Worm (Caenorhabditis elegans) whole organism, L4/young adult: Measurements from ENCODE around the gene clec-230.
"Not testable (repeated sequence)": the region's sequence is repeated elsewhere in the genome, so short reads cannot be mapped to it uniquely, and the experiment has no call there.

Experiments used
- W03F9.2 ChIP-seq: fragments of 150-350 bp; optimal IDR thresholded peaks from 2 replicates; lab custom pipeline; 2014; ENCODE audit warnings: missing biosample characterization, missing genetic modification characterization
- dao-5 ChIP-seq: sonication (generic microtip); optimal IDR thresholded peaks from 2 replicates; lab custom pipeline; 2016; ENCODE audit warnings: missing genotype, missing genetic modification characterization, moderate library complexity, missing compliant biosample characterization
- him-1 ChIP-seq: sonication (generic microtip); optimal IDR thresholded peaks from 2 replicates; lab custom pipeline; 2016; ENCODE audit warnings: missing genotype, missing genetic modification reagents, missing genetic modification characterization, missing compliant biosample characterization

Gene clec-230

DNA sequence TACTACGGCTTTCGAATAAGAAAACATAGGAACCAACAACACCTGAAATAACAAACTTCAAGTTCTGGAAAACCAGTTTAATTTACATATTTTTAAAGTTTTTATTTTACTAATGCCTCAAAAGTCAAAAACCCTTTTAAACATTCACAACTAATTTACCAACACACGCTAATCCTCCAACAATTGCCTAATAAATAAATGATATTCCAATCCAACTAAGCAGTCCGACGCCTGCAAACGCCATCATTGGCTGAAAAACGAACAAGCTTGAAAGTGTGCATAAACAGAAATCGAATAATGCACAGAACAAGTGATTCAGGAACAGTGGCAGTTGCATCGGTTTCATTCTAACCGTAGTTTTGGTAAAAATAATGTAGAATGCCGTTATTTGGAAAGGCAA, 18.8 kb upstream of the clec-230 start:
- TF ChIP-seq him-1 (tag; lab: Kevin White, UChicago): no peak
- TF ChIP-seq W03F9.2 (tag; lab: Kevin White, UChicago): no peak
- no peak for TF ChIP-seq dao-5 (tag; lab: Kevin White, UChicago)

DNA sequence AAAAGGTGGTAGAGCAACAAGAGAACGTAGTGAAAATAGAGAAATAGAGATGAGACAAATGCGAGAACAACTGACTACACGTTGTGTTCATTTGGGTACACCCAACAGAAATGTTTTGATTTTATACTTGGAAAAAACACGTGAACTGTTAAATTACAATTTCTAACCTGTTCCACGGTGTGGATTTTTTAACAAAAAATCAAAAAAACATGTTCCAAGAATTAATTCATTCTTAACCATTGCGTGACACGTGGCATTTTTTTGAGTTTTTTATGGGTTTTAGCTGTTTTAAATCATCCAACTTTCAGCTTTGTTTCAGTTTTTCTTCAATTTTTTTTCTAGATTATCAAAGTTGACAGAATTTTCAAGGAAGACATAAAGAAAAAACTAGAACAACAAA, 12.5 kb upstream of the clec-230 start, which contains the start of gene ech-1.1:
Gene ech-1.1 (minus strand): TSS at position 101 of the 400 bp plus-strand sequence.
- TF ChIP-seq W03F9.2, dao-5, him-1 (tag; lab: Kevin White, UChicago): not testable (repeated sequence)

DNA sequence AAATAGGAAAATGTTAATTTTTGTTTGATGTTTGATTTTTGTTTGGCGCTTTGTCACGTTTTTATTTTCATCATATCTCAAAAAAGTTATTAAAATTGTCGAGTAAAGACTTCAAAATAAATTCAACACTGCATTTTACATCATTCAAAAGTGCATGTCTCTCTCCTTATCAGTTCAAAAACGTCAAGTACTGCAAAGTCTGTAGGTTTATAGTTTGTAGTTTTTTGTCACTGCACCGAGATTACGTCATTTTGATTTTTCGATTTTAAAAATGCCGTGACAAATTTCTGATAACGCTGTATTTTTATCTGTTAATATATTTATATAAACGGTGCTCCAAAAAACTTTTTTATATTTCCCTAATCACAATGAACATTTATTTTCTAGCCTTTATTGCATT, 5.7 kb upstream of the clec-230 start, which contains the start of gene C29F3.7:
Gene C29F3.7 (plus strand): TSS at position 254 of the 400 bp plus-strand sequence.
- TF ChIP-seq dao-5 (tag; lab: Kevin White, UChicago) (no peak), him-1 (tag; lab: Kevin White, UChicago) (no peak), W03F9.2 (tag; lab: Kevin White, UChicago) (no peak)

DNA sequence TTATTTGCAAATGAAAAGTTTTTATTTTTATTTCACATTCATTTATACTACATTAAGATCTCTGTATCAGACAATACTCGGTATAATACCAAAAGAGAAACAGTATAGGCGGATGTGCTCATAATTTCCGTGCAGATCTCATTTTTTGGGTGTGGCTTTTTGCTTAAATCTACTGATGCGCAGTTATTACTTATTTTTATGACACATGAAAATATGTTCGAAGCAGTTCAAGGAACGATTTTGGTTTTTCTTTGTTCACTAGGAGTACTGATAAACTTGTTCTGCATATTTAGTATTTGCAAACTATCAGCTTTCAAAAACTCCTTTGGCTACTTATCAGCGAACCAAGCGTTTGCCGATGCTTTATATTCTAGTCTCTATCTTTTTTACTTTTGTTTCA, 3.4 kb upstream of the clec-230 start, which contains the start of gene srx-58:
Gene srx-58 (plus strand): TSS at position 301 of the 400 bp plus-strand sequence.
- no peak for TF ChIP-seq dao-5 (tag; lab: Kevin White, UChicago)
- TF ChIP-seq W03F9.2 (tag; lab: Kevin White, UChicago): no peak
- no peak for TF ChIP-seq him-1 (tag; lab: Kevin White, UChicago)

DNA sequence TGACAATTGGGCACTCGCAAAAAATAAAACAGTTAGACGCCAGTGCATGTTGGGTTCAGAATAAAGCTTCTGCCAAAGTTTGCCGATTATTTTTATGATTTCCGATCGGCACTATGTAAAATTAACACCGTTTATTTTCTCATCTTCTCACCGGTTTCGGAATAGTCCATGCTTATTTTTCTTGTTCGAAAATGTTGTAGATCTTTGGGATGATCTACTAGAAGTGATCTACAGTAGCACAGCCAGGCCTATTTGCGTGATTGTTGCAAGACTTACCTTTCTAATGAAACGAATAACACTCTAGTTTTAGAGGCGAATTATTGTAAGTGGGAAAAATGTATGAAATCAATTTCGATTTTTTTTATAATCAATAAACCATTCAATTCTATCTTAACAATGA, 1.7 kb upstream of the clec-230 start, which contains the start of gene clec-231:
Gene clec-231 (minus strand): TSS at position 101 of the 400 bp plus-strand sequence.
- TF ChIP-seq W03F9.2 (tag; lab: Kevin White, UChicago): no peak
- no peak for TF ChIP-seq dao-5 (tag; lab: Kevin White, UChicago)
- no peak for TF ChIP-seq him-1 (tag; lab: Kevin White, UChicago)

DNA sequence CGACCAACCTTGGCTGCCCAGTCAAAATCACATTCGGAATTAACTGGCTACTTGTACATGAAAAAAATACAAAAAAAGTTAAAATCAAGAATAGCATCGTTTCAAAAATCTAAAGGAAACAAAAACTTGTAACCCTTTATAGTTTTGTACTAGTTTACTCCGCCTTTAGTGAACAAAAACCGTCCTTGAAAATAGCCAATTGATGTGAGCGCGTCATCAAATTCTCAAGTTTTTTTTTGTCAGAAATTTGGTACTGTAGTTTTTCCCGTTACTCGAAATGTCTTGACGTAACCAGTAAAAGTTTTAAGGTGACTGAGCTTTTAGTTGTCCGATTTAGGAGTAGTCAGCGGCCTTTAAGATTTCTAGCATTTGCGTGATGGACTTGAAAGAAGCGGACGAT, 1.7 kb downstream of the clec-230 start, which contains the start of gene C29F3.3:
Gene C29F3.3 (minus strand): TSS at position 101 of the 400 bp plus-strand sequence.
- no peak for TF ChIP-seq W03F9.2 (tag; lab: Kevin White, UChicago)
- no peak for TF ChIP-seq dao-5 (tag; lab: Kevin White, UChicago)
- TF ChIP-seq him-1 (tag; lab: Kevin White, UChicago): no peak

DNA sequence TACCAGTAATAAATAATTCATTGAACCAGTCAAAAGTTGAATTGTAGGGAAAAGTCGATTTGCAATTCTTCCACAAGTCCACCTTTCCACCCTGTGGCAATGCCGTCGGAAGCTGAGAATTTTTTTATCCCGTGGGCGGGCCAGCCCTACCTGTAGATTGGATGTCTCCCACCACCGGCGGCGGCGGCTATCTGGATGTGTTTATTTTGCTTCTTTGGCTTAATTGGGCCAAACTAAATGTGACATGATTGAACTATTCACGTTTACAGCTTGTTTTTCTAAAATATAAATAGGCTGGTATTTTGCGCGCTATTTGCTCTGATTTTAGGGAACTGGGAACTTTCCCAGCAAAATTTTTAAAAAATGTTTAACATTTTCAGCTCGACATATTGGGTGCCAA, 4.5 kb downstream of the clec-230 start, which contains the start of gene wrt-8:
Gene wrt-8 (minus strand): TSS at position 101 of the 400 bp plus-strand sequence.
- TF ChIP-seq him-1 (tag; lab: Kevin White, UChicago) (no peak), dao-5 (tag; lab: Kevin White, UChicago) (no peak), W03F9.2 (tag; lab: Kevin White, UChicago) (no peak)

DNA sequence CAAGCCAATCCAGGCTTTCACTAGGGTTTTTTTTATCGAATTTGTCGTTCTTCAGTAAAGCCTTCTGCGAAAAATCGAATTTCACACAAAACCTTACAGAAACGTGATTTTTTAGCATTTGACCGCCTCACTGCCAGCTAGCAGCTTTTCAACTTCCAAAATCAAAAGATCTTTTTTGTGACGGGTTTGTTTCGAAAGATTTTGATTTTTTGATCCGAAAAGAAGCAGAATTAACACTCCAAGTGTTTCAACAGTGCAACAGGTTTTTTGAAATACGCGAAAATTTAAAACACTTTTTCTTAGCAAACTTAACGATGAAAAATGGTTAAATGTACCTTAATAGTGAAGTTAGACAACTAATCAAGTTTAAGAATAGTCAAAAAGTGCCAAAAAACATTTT, 7.5 kb downstream of the clec-230 start, which contains the start of gene clec-229:
Gene clec-229 (minus strand): TSS at position 101 of the 400 bp plus-strand sequence.
- no peak for TF ChIP-seq dao-5 (tag; lab: Kevin White, UChicago)
- no peak for TF ChIP-seq him-1 (tag; lab: Kevin White, UChicago)
- no peak for TF ChIP-seq W03F9.2 (tag; lab: Kevin White, UChicago)

DNA sequence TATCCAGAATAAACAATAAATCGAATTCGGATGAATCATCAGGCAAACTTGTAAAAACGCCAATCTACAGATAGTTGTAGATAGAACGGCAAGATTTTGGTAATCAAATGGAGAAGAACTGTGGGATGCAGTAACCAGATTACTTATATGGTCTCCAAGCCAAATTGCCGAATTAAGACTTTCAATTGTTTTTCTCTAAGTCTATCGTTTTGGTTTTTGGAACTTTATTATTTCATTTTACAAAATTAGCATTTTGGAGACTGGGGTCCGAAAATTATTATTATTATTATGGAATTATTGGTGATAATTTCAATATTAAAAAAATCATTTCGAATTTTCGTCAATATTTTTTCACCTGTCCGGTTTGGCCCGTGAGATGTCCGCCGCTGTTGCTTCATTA, 9.6 kb downstream of the clec-230 start, which contains the start of gene clec-228:
Gene clec-228 (minus strand): TSS at position 101 of the 400 bp plus-strand sequence.
- no peak for TF ChIP-seq W03F9.2 (tag; lab: Kevin White, UChicago)
- no peak for TF ChIP-seq him-1 (tag; lab: Kevin White, UChicago)
- TF ChIP-seq dao-5 (tag; lab: Kevin White, UChicago): no peak

DNA sequence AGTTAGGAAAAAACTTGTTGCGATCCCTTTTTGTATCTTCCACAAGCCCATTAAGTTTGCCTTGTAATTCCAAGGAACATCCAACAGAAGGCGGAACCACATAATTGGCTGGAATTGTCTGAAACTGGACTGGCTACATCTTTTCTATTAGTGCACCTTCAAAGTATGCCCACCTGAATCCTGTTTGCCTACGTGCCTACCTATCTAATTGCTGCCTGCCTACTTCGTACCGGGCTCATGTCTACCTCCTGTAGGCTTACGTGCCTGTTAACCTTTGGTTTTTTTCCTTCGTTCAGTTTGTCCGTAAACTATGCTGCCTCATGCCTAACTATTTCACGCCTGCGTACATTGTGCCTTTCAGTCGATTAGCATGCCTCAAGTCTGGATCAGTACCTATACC, 11.5 kb downstream of the clec-230 start, which contains the start of gene wrt-7:
Gene wrt-7 (minus strand): TSS at position 101 of the 400 bp plus-strand sequence.
- no peak for TF ChIP-seq W03F9.2 (tag; lab: Kevin White, UChicago)
- no peak for TF ChIP-seq him-1 (tag; lab: Kevin White, UChicago)
- TF ChIP-seq dao-5 (tag; lab: Kevin White, UChicago): no peak

DNA sequence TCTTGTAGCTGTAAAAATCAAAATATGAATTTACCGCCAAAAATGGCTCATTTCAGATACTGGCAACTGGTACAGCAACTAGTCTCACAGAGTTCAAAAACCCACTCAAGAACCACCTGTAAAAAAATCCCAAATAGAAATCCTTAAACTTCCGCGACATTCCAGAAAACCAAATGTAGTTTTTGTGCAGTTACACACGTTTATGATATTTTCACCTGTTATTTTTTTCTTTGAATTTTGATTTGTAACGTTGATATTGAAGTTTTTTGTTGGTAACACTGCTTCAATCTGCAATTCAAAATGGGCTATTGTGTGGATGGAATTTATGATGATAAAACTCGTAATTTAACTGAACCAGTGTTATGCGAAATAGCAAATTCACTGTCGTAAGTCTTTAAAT, 16.1 kb downstream of the clec-230 start, which contains the start of gene srw-113:
Gene srw-113 (plus strand): TSS at position 301 of the 400 bp plus-strand sequence.
- TF ChIP-seq W03F9.2 (tag; lab: Kevin White, UChicago) (no peak), dao-5 (tag; lab: Kevin White, UChicago) (no peak), him-1 (tag; lab: Kevin White, UChicago) (no peak)

DNA sequence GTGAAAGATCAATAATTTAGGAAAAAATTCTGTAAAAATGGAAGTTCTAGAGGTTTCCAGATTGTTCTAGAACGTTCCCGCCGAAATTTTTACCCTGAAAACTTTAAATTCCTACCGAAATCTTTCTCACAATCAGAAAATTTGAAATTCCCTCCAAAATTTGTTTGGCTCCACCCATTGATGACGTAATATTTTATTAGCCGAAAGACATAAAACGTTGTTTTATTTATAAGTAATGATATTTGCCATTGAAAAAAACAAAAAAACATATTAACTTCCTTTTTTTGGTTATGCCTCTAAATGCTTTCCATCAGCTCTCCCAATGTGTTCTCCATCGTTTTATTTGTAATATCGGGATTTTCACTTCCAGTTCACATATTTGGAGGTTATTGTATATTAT, 18.6 kb downstream of the clec-230 start, which contains the start of gene srh-295:
Gene srh-295 (plus strand): TSS at position 301 of the 400 bp plus-strand sequence.
- TF ChIP-seq him-1 (tag; lab: Kevin White, UChicago) (no peak), dao-5 (tag; lab: Kevin White, UChicago) (no peak), W03F9.2 (tag; lab: Kevin White, UChicago) (no peak)

DNA sequence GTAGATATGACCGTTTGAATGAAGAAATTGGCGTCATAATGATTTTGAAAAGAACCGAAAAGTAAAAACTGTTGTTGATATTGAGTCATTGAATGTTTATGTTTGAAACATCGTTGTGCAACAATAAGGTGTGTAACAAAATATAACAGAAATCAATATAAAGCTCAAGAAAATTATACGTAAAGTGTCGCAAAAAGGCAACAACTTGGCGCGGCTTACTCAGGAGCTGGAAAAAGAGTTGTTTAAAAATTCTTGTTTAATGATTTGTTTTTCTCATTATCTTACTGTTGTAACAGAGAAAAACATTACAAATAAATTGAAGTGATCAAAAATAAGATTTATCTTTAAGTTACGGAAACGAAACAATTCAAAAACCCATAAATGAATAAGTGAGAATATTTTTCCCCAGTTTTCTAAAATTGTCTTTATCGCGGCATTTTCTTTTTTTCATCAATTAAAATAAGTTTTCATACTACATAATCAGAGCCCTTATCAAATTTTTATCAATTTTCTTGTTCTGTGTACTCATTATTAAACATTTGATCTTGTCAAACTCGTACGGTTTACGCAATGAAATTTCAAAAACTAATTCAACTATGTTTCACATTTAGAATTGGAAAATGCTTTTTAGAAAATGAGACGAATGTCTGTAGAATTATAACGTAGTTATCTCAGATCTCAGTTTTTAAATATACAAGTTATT, 21.0 kb downstream of the clec-230 start, which contains the start of gene ZK1037.6:
Gene ZK1037.6 (minus strand): TSS at position 51 of the 703 bp plus-strand sequence.
- no peak for TF ChIP-seq dao-5 (tag; lab: Kevin White, UChicago)
- no peak for TF ChIP-seq him-1 (tag; lab: Kevin White, UChicago)
- no peak for TF ChIP-seq W03F9.2 (tag; lab: Kevin White, UChicago)
